Worm (Caenorhabditis elegans) whole organism, young adult: ENCODE data around the gene mif-1.

Source experiments
- B0336.3 ChIP-seq: fragments of 200-800 bp; sonication (Bioruptor generic); IDR thresholded peaks from 2 replicates; pipeline ENCODE4 v1.3.6; 2022; ENCODE audit warnings: missing genetic modification characterization, missing compliant biosample characterization
- F22D6.2 ChIP-seq: sonication (generic microtip); optimal IDR thresholded peaks from 2 replicates; lab custom pipeline; 2016; ENCODE audit warnings: mild to moderate bottlenecking, missing genetic modification characterization, missing compliant biosample characterization
- F33H1.4 ChIP-seq: fragments of 200-800 bp; sonication (Bioruptor generic); IDR thresholded peaks from 2 replicates; pipeline ENCODE4 v1.3.6; 2022; ENCODE audit warnings: missing genetic modification reagents, missing genetic modification characterization, missing compliant biosample characterization
- F55B11.4 ChIP-seq: sonication (generic microtip); optimal IDR thresholded peaks from 2 replicates; lab custom pipeline; 2016; ENCODE audit warnings: missing compliant biosample characterization, missing genetic modification characterization, borderline replicate concordance; ENCODE audit not compliant: insufficient read depth
- F57A8.1 ChIP-seq: fragments of 200-800 bp; sonication (Bioruptor generic); optimal IDR thresholded peaks from 2 replicates; lab custom pipeline; 2018; ENCODE audit warnings: mild to moderate bottlenecking, missing genetic modification characterization, moderate library complexity, missing compliant biosample characterization
- K11D2.4 ChIP-seq: fragments of 200-800 bp; sonication (Bioruptor generic); IDR thresholded peaks from 2 replicates; pipeline ENCODE4 v1.3.6; 2022; ENCODE audit warnings: missing genetic modification reagents, missing genetic modification characterization, missing compliant biosample characterization
- T26A5.8 ChIP-seq: sonication (generic microtip); optimal IDR thresholded peaks from 2 replicates; lab custom pipeline; 2016; ENCODE audit warnings: missing genetic modification characterization, missing compliant biosample characterization
- Y53F4B.3 ChIP-seq: fragments of 200-800 bp; sonication (Bioruptor generic); IDR thresholded peaks from 2 replicates; pipeline ENCODE4 v1.3.6; 2022; ENCODE audit warnings: missing genetic modification reagents, missing genetic modification characterization, missing compliant biosample characterization
- Y53G8AR.9 ChIP-seq: fragments of 200-800 bp; sonication (Bioruptor generic); conservative IDR thresholded peaks from 2 replicates; pipeline ENCODE4 v1.3.6; 2022; ENCODE audit warnings: missing genetic modification reagents, missing genetic modification characterization, missing compliant biosample characterization
- Y67H2A.10 ChIP-seq: fragments of 200-800 bp; sonication (Bioruptor generic); conservative IDR thresholded peaks from 2 replicates; pipeline ENCODE4 v1.3.6; 2022; ENCODE audit warnings: missing genetic modification reagents, missing genetic modification characterization, missing compliant biosample characterization
- Y79H2A.3 ChIP-seq: fragments of 200-800 bp; sonication (Bioruptor generic); conservative IDR thresholded peaks from 2 replicates; pipeline ENCODE4 v1.3.6; 2022; ENCODE audit warnings: missing genetic modification reagents, missing genetic modification characterization, missing compliant biosample characterization
- aptf-3 ChIP-seq: fragments of 200-800 bp; sonication (Bioruptor generic); IDR thresholded peaks from 2 replicates; pipeline ENCODE4 v1.3.6; 2022; ENCODE audit warnings: missing genetic modification characterization, missing compliant biosample characterization
- attf-6 ChIP-seq: fragments of 200-800 bp; sonication (Bioruptor generic); IDR thresholded peaks from 2 replicates; pipeline ENCODE4 v1.3.6; 2022; ENCODE audit warnings: missing genetic modification reagents, missing genetic modification characterization, missing compliant biosample characterization
- bed-1 ChIP-seq: fragments of 200-800 bp; sonication (Bioruptor generic); IDR thresholded peaks from 2 replicates; pipeline ENCODE4 v1.3.6; 2022; ENCODE audit warnings: missing genetic modification reagents, missing genetic modification characterization, missing compliant biosample characterization
- bed-2 ChIP-seq: fragments of 200-800 bp; sonication (Bioruptor generic); IDR thresholded peaks from 2 replicates; pipeline ENCODE4 v1.3.6; 2022; ENCODE audit warnings: missing genetic modification reagents, missing genetic modification characterization, missing compliant biosample characterization
- cebp-1 ChIP-seq, 2 experiments: fragments of 200-800 bp in 1 of 2; sonication (Bioruptor generic) in 1 of 2; sonication (generic microtip) in 1 of 2; IDR thresholded peaks in 1 of 2; optimal IDR thresholded peaks in 1 of 2; 2 replicates each; pipeline versions ENCODE4 v1.3.6 to Lab custom; 2017 to 2022; ENCODE audit warnings: missing compliant biosample characterization in 2 of 2, missing genetic modification characterization in 2 of 2, mild to moderate bottlenecking in 1 of 2, missing genetic modification reagents in 1 of 2, moderate library complexity in 1 of 2
- ceh-100 ChIP-seq: fragments of 200-800 bp; sonication (Bioruptor generic); IDR thresholded peaks from 2 replicates; pipeline ENCODE4 v1.3.6; 2022; ENCODE audit warnings: missing genetic modification reagents, missing genetic modification characterization, missing compliant biosample characterization
- ceh-27 ChIP-seq: fragments of 200-800 bp; sonication (Bioruptor generic); optimal IDR thresholded peaks from 2 replicates; lab custom pipeline; 2018; ENCODE audit warnings: mild to moderate bottlenecking, missing genetic modification characterization, moderate library complexity, missing compliant biosample characterization
- ceh-40 ChIP-seq: fragments of 200-800 bp; sonication (Bioruptor generic); IDR thresholded peaks from 2 replicates; pipeline ENCODE4 v1.3.6; 2022; ENCODE audit warnings: missing genetic modification characterization, missing compliant biosample characterization
- dox-1 ChIP-seq: fragments of 200-800 bp; sonication (Bioruptor generic); IDR thresholded peaks from 2 replicates; pipeline ENCODE4 v1.3.6; 2022; ENCODE audit warnings: missing genetic modification reagents, missing genetic modification characterization, missing compliant biosample characterization
- egrh-3 ChIP-seq: fragments of 200-800 bp; sonication (Bioruptor generic); IDR thresholded peaks from 2 replicates; pipeline ENCODE4 v1.3.6; 2022; ENCODE audit warnings: missing genetic modification reagents, missing genetic modification characterization, missing compliant biosample characterization
- ekl-4 ChIP-seq: fragments of 200-800 bp; sonication (Bioruptor generic); IDR thresholded peaks from 2 replicates; pipeline ENCODE4 v1.3.6; 2022; ENCODE audit warnings: missing genetic modification reagents, missing genetic modification characterization, missing compliant biosample characterization
- hmg-1.2 ChIP-seq: fragments of 200-800 bp; sonication (Bioruptor generic); IDR thresholded peaks from 2 replicates; pipeline ENCODE4 v1.3.6; 2022; ENCODE audit warnings: missing genetic modification reagents, missing genetic modification characterization, missing compliant biosample characterization
- hmg-20 ChIP-seq: fragments of 200-800 bp; sonication (Bioruptor generic); IDR thresholded peaks from 2 replicates; pipeline ENCODE4 v1.3.6; 2022; ENCODE audit warnings: missing genetic modification reagents, missing genetic modification characterization, missing compliant biosample characterization
- let-607 ChIP-seq, 2 experiments: fragments of 200-800 bp in 1 of 2; sonication (Bioruptor generic) in 1 of 2; sonication (generic microtip) in 1 of 2; optimal IDR thresholded peaks; 2 replicates each; lab custom pipeline; 2016 to 2018; ENCODE audit warnings: mild to moderate bottlenecking in 2 of 2, missing compliant biosample characterization in 2 of 2, missing genetic modification characterization in 2 of 2, moderate library complexity in 2 of 2, missing genotype in 1 of 2
- lin-26 ChIP-seq: fragments of 200-800 bp; sonication (Bioruptor generic); IDR thresholded peaks from 2 replicates; pipeline ENCODE4 v1.3.6; 2022; ENCODE audit warnings: missing genetic modification reagents, missing genetic modification characterization, missing compliant biosample characterization
- lin-35 ChIP-seq, 3 experiments: fragments of 150-350 bp in 2 of 3; sonication (generic microtip) in 1 of 3; optimal IDR thresholded peaks; 2 replicates each; lab custom pipeline; 2014 to 2018; ENCODE audit warnings: missing biosample characterization in 3 of 3, missing genetic modification characterization in 3 of 3, missing genetic modification reagents in 3 of 3
- lin-40 ChIP-seq: sonication (generic microtip); optimal IDR thresholded peaks from 2 replicates; lab custom pipeline; 2016; ENCODE audit warnings: missing genetic modification characterization, mild to moderate bottlenecking, missing compliant biosample characterization, missing genotype, missing genetic modification reagents
- lin-54 ChIP-seq: fragments of 200-800 bp; sonication (Bioruptor generic); optimal IDR thresholded peaks from 2 replicates; lab custom pipeline; 2018; ENCODE audit warnings: mild to moderate bottlenecking, missing genetic modification characterization, missing compliant biosample characterization
- nhr-179 ChIP-seq: sonication (generic microtip); optimal IDR thresholded peaks from 2 replicates; lab custom pipeline; 2016; ENCODE audit warnings: mild to moderate bottlenecking, missing genetic modification characterization, missing compliant biosample characterization
- nhr-80 ChIP-seq: sonication (generic microtip); optimal IDR thresholded peaks from 2 replicates; lab custom pipeline; 2016; ENCODE audit warnings: missing genetic modification characterization, missing compliant biosample characterization
- nhr-90 ChIP-seq: sonication (generic microtip); optimal IDR thresholded peaks from 2 replicates; lab custom pipeline; 2016; ENCODE audit warnings: missing genotype, mild to moderate bottlenecking, missing genetic modification characterization, missing compliant biosample characterization
- sdz-38 ChIP-seq: sonication (generic microtip); optimal IDR thresholded peaks from 2 replicates; lab custom pipeline; 2016; ENCODE audit warnings: missing genotype, missing genetic modification characterization, missing compliant biosample characterization
- snpc-1.3 ChIP-seq: sonication (generic microtip); optimal IDR thresholded peaks from 2 replicates; lab custom pipeline; 2017; ENCODE audit warnings: missing genetic modification characterization, mild to moderate bottlenecking, missing compliant biosample characterization, antibody characterized with exemption, moderate library complexity, missing genotype, missing genetic modification reagents; ENCODE audit not compliant: insufficient read depth
- snpc-4 ChIP-seq, 5 experiments: fragments of 150-350 bp in 1 of 5; sonication (generic microtip) in 4 of 5; optimal IDR thresholded peaks; 2 replicates each; lab custom pipeline; 2014 to 2018; ENCODE audit warnings: missing genetic modification characterization in 5 of 5, missing biosample characterization in 3 of 5, antibody characterized with exemption in 2 of 5, mild to moderate bottlenecking in 2 of 5, missing compliant biosample characterization in 2 of 5, missing genotype in 2 of 5, moderate library complexity in 2 of 5, missing genetic modification reagents in 1 of 5
- sptf-2 ChIP-seq: fragments of 200-800 bp; sonication (Bioruptor generic); optimal IDR thresholded peaks from 2 replicates; lab custom pipeline; 2018; ENCODE audit warnings: mild to moderate bottlenecking, missing genetic modification characterization, missing compliant biosample characterization
- tbp1 ChIP-seq: fragments of 200-800 bp; sonication (Bioruptor generic); optimal IDR thresholded peaks from 2 replicates; lab custom pipeline; 2018; ENCODE audit warnings: mild to moderate bottlenecking, missing genetic modification characterization, missing compliant biosample characterization
- unc-62 ChIP-seq: fragments of 150-350 bp; optimal IDR thresholded peaks from 2 replicates; lab custom pipeline; 2014; ENCODE audit warnings: missing biosample characterization, missing genetic modification reagents, missing genetic modification characterization
- zfh-2 ChIP-seq: fragments of 200-800 bp; sonication (Bioruptor generic); conservative IDR thresholded peaks from 2 replicates; pipeline ENCODE4 v1.3.6; 2022; ENCODE audit warnings: missing genetic modification reagents, missing genetic modification characterization, missing compliant biosample characterization
- ztf-25 ChIP-seq: fragments of 200-800 bp; sonication (Bioruptor generic); IDR thresholded peaks from 2 replicates; pipeline ENCODE4 v1.3.6; 2022; ENCODE audit warnings: missing genetic modification reagents, missing genetic modification characterization, missing compliant biosample characterization
- ztf-26 ChIP-seq: sonication (generic microtip); optimal IDR thresholded peaks from 2 replicates; lab custom pipeline; 2017; ENCODE audit warnings: missing genetic modification characterization, missing compliant biosample characterization

Gene mif-1

DNA sequence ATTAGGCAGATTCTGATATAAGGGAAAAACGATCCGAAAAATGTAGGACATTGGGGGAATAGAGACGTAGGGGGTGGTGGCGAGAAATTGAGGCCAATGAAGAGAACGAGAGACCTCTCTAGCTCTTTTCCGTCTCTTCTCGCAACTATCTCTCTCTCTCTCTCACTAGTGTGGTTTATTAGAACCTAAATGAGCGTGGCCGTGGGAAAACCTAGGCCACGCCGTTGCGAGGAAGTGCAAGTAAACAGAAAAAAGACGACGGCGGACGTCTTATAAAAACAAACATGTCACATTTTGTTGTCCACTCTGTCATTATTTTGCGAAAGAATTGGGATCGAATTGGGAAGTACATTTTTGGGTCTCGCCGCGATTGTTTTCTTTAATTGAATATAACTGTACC is 22.1 kb downstream of the mif-1 start (continued):
- no peak for TF ChIP-seq snpc-1.3 (tag; lab: Kevin White, UChicago)
- TF ChIP-seq B0336.3 (GFP tag; lab: Robert Waterston, UW): 0 out of 2 replicates have a peak, but pooled peaks have one; percentile 16
- TF ChIP-seq ceh-100 (GFP tag; lab: Robert Waterston, UW): peak; percentile 62; the same call in 1 of the 2 replicates
- TF ChIP-seq tbp1 (GFP tag; lab: Kevin White, UChicago): peak; percentile 51
- TF ChIP-seq hmg-20 (GFP tag; lab: Robert Waterston, UW): no peak
- TF ChIP-seq ceh-27 (GFP tag; lab: Kevin White, UChicago): peak; percentile 93
- TF ChIP-seq let-607 (tag; optimal IDR thresholded peaks at IDR 0.05; lab: Kevin White, UChicago): peak; percentile 14 to 16
- TF ChIP-seq dox-1 (GFP tag; lab: Robert Waterston, UW): peak; percentile 89
- TF ChIP-seq bed-2 (GFP tag; lab: Robert Waterston, UW): 0 out of 2 replicates have a peak, but pooled peaks have one; percentile 21
- peak; percentile 93 for TF ChIP-seq zfh-2 (GFP tag; lab: Robert Waterston, UW)
- TF ChIP-seq lin-35 (GFP tag; optimal IDR thresholded peaks at IDR 0.05; lab: Kevin White, UChicago): peak in 1 of 3 experiments; percentile 55
- TF ChIP-seq F57A8.1 (GFP tag; lab: Kevin White, UChicago): no peak
- TF ChIP-seq ekl-4 (GFP tag; lab: Robert Waterston, UW): no peak
- TF ChIP-seq F22D6.2 (tag; lab: Kevin White, UChicago): peak; percentile 4
- TF ChIP-seq ceh-40 (GFP tag; lab: Robert Waterston, UW): 0 out of 2 replicates have a peak, but pooled peaks have one; percentile 28
- TF ChIP-seq cebp-1 (GFP tag; IDR thresholded peaks at IDR 0.05; lab: Robert Waterston, UW): peak; percentile 53; the same call in 1 of the 2 replicates
- TF ChIP-seq cebp-1 (tag; optimal IDR thresholded peaks at IDR 0.05; lab: Kevin White, UChicago): peak; percentile 78
- TF ChIP-seq nhr-90 (tag; lab: Kevin White, UChicago): peak; percentile 12
- TF ChIP-seq Y53F4B.3 (GFP tag; lab: Robert Waterston, UW): no peak
- TF ChIP-seq lin-40 (tag; lab: Kevin White, UChicago): peak; percentile 78
- TF ChIP-seq sdz-38: no peak
- TF ChIP-seq attf-6: no peak
- TF ChIP-seq F55B11.4 (tag; lab: Kevin White, UChicago): no peak
- TF ChIP-seq hmg-1.2: peak; percentile 75; the same call in 1 of the 2 replicates
- peak; percentile 49; the same call in 1 of the 2 replicates for TF ChIP-seq Y67H2A.10 (GFP tag; lab: Robert Waterston, UW)
- 0 out of 2 replicates have a peak, but pooled peaks have one; percentile 23 for TF ChIP-seq Y53G8AR.9 (GFP tag; lab: Robert Waterston, UW)
- TF ChIP-seq ztf-26: peak; percentile 18
- 0 out of 2 replicates have a peak, but pooled peaks have one; percentile 38 for TF ChIP-seq K11D2.4 (GFP tag; lab: Robert Waterston, UW)
- peak; percentile 1 for TF ChIP-seq lin-54
- TF ChIP-seq snpc-4 (GFP tag; optimal IDR thresholded peaks at IDR 0.05; lab: Kevin White, UChicago): peak; percentile 50
- peak; percentile 69 to 85 (median 79) for TF ChIP-seq snpc-4 (tag; optimal IDR thresholded peaks at IDR 0.05; lab: Kevin White, UChicago)
- TF ChIP-seq unc-62 (GFP tag; lab: Kevin White, UChicago): no peak
- TF ChIP-seq nhr-80: peak; percentile 88
- TF ChIP-seq lin-26 (GFP tag; lab: Robert Waterston, UW): peak; percentile 28; the same call in 1 of the 2 replicates
- TF ChIP-seq, all 124 proteins: peak for 33

DNA sequence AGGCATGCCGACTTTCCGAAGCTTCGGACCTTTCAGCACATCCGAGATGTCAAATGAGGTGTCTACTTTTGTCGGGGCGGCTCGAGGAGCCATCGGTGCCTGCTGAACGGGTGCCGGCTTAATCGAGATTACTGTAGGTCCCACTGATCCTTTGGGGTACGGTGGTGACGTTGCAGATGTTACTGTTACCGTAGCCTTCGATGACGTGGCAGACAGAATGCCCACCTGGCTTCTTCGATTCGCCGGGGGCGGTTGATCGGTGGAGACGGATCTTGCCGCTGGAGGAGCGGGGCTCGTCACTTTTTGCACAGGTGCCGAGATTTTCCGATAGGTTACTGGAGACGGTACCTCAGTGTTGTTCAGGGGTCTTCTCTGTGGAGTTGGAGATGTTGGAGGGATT is 23.7 kb downstream of the mif-1 start:
- TF ChIP-seq Y53G8AR.9 (GFP tag; lab: Robert Waterston, UW) (no peak), nhr-179 (tag; lab: Kevin White, UChicago) (no peak), sptf-2 (no peak), Y79H2A.3 (GFP tag; lab: Robert Waterston, UW) (no peak), aptf-3 (GFP tag; lab: Robert Waterston, UW) (0 out of 2 replicates have a peak, but pooled peaks have one; percentile 19), T26A5.8 (tag; lab: Kevin White, UChicago) (no peak), ztf-25 (GFP tag; lab: Robert Waterston, UW) (no peak), F33H1.4 (no peak), egrh-3 (GFP tag; lab: Robert Waterston, UW) (peak; percentile 9; the same call in 1 of the 2 replicates), zfh-2 (GFP tag; lab: Robert Waterston, UW) (peak; percentile 54), bed-1 (0 out of 2 replicates have a peak, but pooled peaks have one; percentile 79)
